Fruit fly (Drosophila melanogaster): ENCODE data around the gene CG17568.

The CG17568 gene

DNA sequence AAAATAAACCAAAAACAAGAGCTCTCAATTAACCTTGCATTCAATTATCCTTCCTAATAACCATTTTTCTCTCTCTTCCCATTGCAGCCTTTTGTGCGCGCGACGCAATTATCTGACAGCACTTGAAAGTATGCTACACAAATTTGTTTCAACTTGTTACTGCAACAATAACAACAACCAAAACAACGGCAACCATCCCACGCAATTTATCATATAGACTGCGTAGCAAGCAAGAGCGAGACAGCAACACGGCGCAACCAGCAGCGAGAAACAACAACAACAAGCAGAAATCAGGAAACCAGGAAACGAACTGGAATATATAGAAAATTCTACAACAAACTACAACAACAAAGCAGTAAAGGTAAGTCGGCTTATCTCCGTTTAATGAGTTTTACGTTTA is 15.5 kb downstream of the CG17568 start (continued):
- TF ChIP-seq CG10979 (tag; optimal IDR thresholded peaks at IDR 0.05) (no peak), CG10267 (tag; optimal IDR thresholded peaks at IDR 0.05) (no peak), Hr3 (GFP tag; optimal IDR thresholded peaks at IDR 0.05) (no peak), ara (GFP tag; IDR thresholded peaks at IDR 0.05) (no peak), CG31441 (GFP tag; IDR thresholded peaks at IDR 0.05) (no peak), CG1233 (GFP tag; optimal IDR thresholded peaks at IDR 0.05) (no peak), Trl (optimal IDR thresholded peaks at IDR 0.05) (no peak), Trl (GFP tag; optimal IDR thresholded peaks at IDR 0.05) (no peak), CG16813 (GFP tag; IDR thresholded peaks at IDR 0.05; ENCODE audit: partially characterized antibody) (no peak), Adf1 (GFP tag; IDR thresholded peaks at IDR 0.05) (no peak), CG13624 (GFP tag; optimal IDR thresholded peaks at IDR 0.05) (peak; percentile 83), wor (GFP tag; IDR thresholded peaks at IDR 0.05) (no peak), CG7556 (GFP tag; optimal IDR thresholded peaks at IDR 0.05) (no peak), chm (GFP tag; IDR thresholded peaks at IDR 0.05) (no peak), CG8944 (GFP tag; optimal IDR thresholded peaks at IDR 0.05) (no peak), trem (tag; optimal IDR thresholded peaks at IDR 0.05) (peak; percentile 11), CG10321 (GFP tag; IDR thresholded peaks at IDR 0.05) (peak; percentile 85), CG11456 (GFP tag; IDR thresholded peaks at IDR 0.05) (no peak), CG16815 (GFP tag; optimal IDR thresholded peaks at IDR 0.05) (no peak), sr (GFP tag; IDR thresholded peaks at IDR 0.05) (peak; percentile 100), gt (GFP tag; IDR thresholded peaks at IDR 0.05) (no peak), dati (GFP tag; IDR thresholded peaks at IDR 0.05) (no peak), Ada2b (GFP tag; IDR thresholded peaks at IDR 0.05) (0 out of 2 replicates have a peak, but pooled peaks have one; percentile 10), CG18011 (GFP tag; optimal IDR thresholded peaks at IDR 0.05) (no peak), zen (tag; optimal IDR thresholded peaks at IDR 0.05) (no peak), CG15011 (GFP tag; optimal IDR thresholded peaks at IDR 0.05) (no peak), CG11398 (GFP tag; optimal IDR thresholded peaks at IDR 0.05) (no peak), Ets65A (GFP tag) (no peak), CG2875 (GFP tag; optimal IDR thresholded peaks at IDR 0.05) (no peak), CG12744 (GFP tag; optimal IDR thresholded peaks at IDR 0.05) (no peak), CG10654 (GFP tag; optimal IDR thresholded peaks at IDR 0.05) (no peak), Lhr (GFP tag; optimal IDR thresholded peaks at IDR 0.05) (no peak), cg (GFP tag; optimal IDR thresholded peaks at IDR 0.05) (no peak), CG10274 (GFP tag; optimal IDR thresholded peaks at IDR 0.05) (no peak), salm (tag; optimal IDR thresholded peaks at IDR 0.05) (no peak), CG4328 (GFP tag; optimal IDR thresholded peaks at IDR 0.05) (no peak), Dad (GFP tag; optimal IDR thresholded peaks at IDR 0.05) (no peak), CG8765 (GFP tag; IDR thresholded peaks at IDR 0.05) (no peak), CG14710 (tag; optimal IDR thresholded peaks at IDR 0.05) (no peak), Aef1 (GFP tag; IDR thresholded peaks at IDR 0.05) (peak; percentile 61; the same call in 2 of the 3 replicates), CG17612 (GFP tag; IDR thresholded peaks at IDR 0.05) (peak; percentile 6; the same call in 1 of the 2 replicates), CG14050 (GFP tag; IDR thresholded peaks at IDR 0.05) (no peak), Hsf (GFP tag; optimal IDR thresholded peaks at IDR 0.05) (no peak), slou (GFP tag; optimal IDR thresholded peaks at IDR 0.05) (no peak), kni (GFP tag; optimal IDR thresholded peaks at IDR 0.05) (no peak), CG13296 (GFP tag; optimal IDR thresholded peaks at IDR 0.05) (no peak), ranshi (GFP tag; IDR thresholded peaks at IDR 0.05) (no peak), CG8924 (tag; optimal IDR thresholded peaks at IDR 0.05) (peak; percentile 12), CG12236 (GFP tag; optimal IDR thresholded peaks at IDR 0.05) (no peak), vvl (GFP tag; IDR thresholded peaks at IDR 0.05) (peak; percentile 26; the same call in 1 of the 2 replicates), CG13894 (tag; optimal IDR thresholded peaks at IDR 0.05) (no peak), CG16863 (GFP tag; optimal IDR thresholded peaks at IDR 0.05) (no peak), ftz-f1 (GFP tag; optimal IDR thresholded peaks at IDR 0.05) (peak; percentile 41)
